Fruit fly (Drosophila melanogaster) whole organism, embryonic: ENCODE data around the gene PAN3.

Experiments used
- Bgb ChIP-seq: fragments of 200-800 bp; sonication (Bioruptor generic); IDR thresholded peaks from 2 replicates; pipeline ENCODE4 v1.3.6; 2022; ENCODE audit warnings: missing biosample characterization, missing genetic modification characterization; ENCODE audit not compliant: partially characterized antibody
- CG11247 ChIP-seq: fragments of 200-800 bp; sonication (Bioruptor generic); IDR thresholded peaks from 2 replicates; pipeline ENCODE4 v1.3.6; 2022; ENCODE audit warnings: missing biosample characterization, missing genetic modification characterization
- CG1529 ChIP-seq: fragments of 200-800 bp; sonication (Bioruptor generic); optimal IDR thresholded peaks from 3 replicates; lab custom pipeline; 2018; ENCODE audit warnings: missing biosample characterization, missing genetic modification characterization
- CG15514 ChIP-seq: fragments of 200-800 bp; sonication (Bioruptor generic); optimal IDR thresholded peaks from 3 replicates; lab custom pipeline; 2017; ENCODE audit warnings: missing biosample characterization, missing genetic modification characterization, mild to moderate bottlenecking, moderate library complexity, missing genetic modification reagents
- CG15601 ChIP-seq: fragments of 200-800 bp; sonication (Bioruptor generic); optimal IDR thresholded peaks from 3 replicates; lab custom pipeline; 2019; ENCODE audit warnings: missing biosample characterization, mild to moderate bottlenecking, missing genetic modification characterization, moderate library complexity
- CG1832 ChIP-seq: fragments of 200-800 bp; sonication (Bioruptor generic); optimal IDR thresholded peaks from 2 replicates; lab custom pipeline; 2017; ENCODE audit warnings: missing biosample characterization, mild to moderate bottlenecking, missing genetic modification characterization, inconsistent platforms
- CG2889 ChIP-seq: fragments of 200-800 bp; sonication (Bioruptor generic); IDR thresholded peaks from 3 replicates; pipeline ENCODE4 v1.3.6; 2022; ENCODE audit warnings: missing biosample characterization, missing genetic modification characterization
- CG31224 ChIP-seq: fragments of 200-800 bp; sonication (Bioruptor generic); IDR thresholded peaks from 2 replicates; pipeline ENCODE4 v1.3.6; 2022; ENCODE audit warnings: missing biosample characterization, missing genetic modification characterization
- CG4404 ChIP-seq: fragments of 200-800 bp; sonication (Bioruptor generic); IDR thresholded peaks from 2 replicates; pipeline ENCODE4 v1.3.6; 2022; ENCODE audit warnings: missing biosample characterization, missing genetic modification characterization
- CG4820 ChIP-seq: fragments of 200-800 bp; sonication (Bioruptor generic); optimal IDR thresholded peaks from 3 replicates; lab custom pipeline; 2016; ENCODE audit warnings: missing biosample characterization, missing genetic modification characterization
- CG4854 ChIP-seq: fragments of 200-800 bp; sonication (Bioruptor generic); optimal IDR thresholded peaks from 2 replicates; lab custom pipeline; 2016; ENCODE audit warnings: missing biosample characterization, missing genetic modification characterization, inconsistent platforms
- CG6254 ChIP-seq: fragments of 200-800 bp; sonication (Bioruptor generic); optimal IDR thresholded peaks from 3 replicates; lab custom pipeline; 2017; ENCODE audit warnings: mild to moderate bottlenecking, missing biosample characterization, missing genetic modification reagents, missing genetic modification characterization
- CG6683 ChIP-seq: fragments of 200-800 bp; sonication (Bioruptor generic); optimal IDR thresholded peaks from 2 replicates; lab custom pipeline; 2017; ENCODE audit warnings: missing biosample characterization, mild to moderate bottlenecking, missing genetic modification characterization, missing genetic modification reagents
- CG6765 ChIP-seq: fragments of 200-800 bp; sonication (Bioruptor generic); optimal IDR thresholded peaks from 3 replicates; lab custom pipeline; 2017; ENCODE audit warnings: missing biosample characterization, mild to moderate bottlenecking, missing genetic modification characterization
- CG9727 ChIP-seq: fragments of 200-800 bp; sonication (Bioruptor generic); optimal IDR thresholded peaks from 3 replicates; lab custom pipeline; 2017; ENCODE audit warnings: missing biosample characterization, mild to moderate bottlenecking, missing genetic modification characterization
- Deaf1 ChIP-seq: fragments of 200-800 bp; optimal IDR thresholded peaks from 3 replicates; lab custom pipeline; 2019; ENCODE audit warnings: missing biosample characterization, mild to moderate bottlenecking, missing genetic modification characterization, moderate library complexity
- Dp ChIP-seq: fragments of 200-800 bp; sonication (Bioruptor generic); optimal IDR thresholded peaks from 2 replicates; lab custom pipeline; 2018; ENCODE audit warnings: missing biosample characterization, mild to moderate bottlenecking, missing genetic modification characterization, moderate library complexity
- ERR ChIP-seq: fragments of 200-800 bp; sonication (Bioruptor generic); optimal IDR thresholded peaks from 2 replicates; lab custom pipeline; 2016; ENCODE audit warnings: missing biosample characterization, missing genetic modification characterization
- Ets65A ChIP-seq: fragments of 200-800 bp; sonication (Bioruptor generic); peaks from one replicate; lab custom pipeline; 2016; ENCODE audit warnings: missing biosample characterization, missing genetic modification characterization
- HHEX ChIP-seq: fragments of 200-800 bp; sonication (Bioruptor generic); optimal IDR thresholded peaks from 3 replicates; lab custom pipeline; 2017; ENCODE audit warnings: missing biosample characterization, mild to moderate bottlenecking, missing genetic modification characterization, missing genetic modification reagents
- Hey ChIP-seq: fragments of 200-800 bp; sonication (Bioruptor generic); optimal IDR thresholded peaks from 3 replicates; lab custom pipeline; 2018; ENCODE audit warnings: missing biosample characterization, mild to moderate bottlenecking, missing genetic modification characterization
- HmgZ ChIP-seq: fragments of 200-800 bp; sonication (Bioruptor generic); optimal IDR thresholded peaks from 2 replicates; lab custom pipeline; 2018; ENCODE audit warnings: missing biosample characterization, mild to moderate bottlenecking, missing genetic modification characterization
- MTF-1 ChIP-seq: fragments of 200-800 bp; sonication (Bioruptor generic); optimal IDR thresholded peaks from 2 replicates; lab custom pipeline; 2018; ENCODE audit warnings: missing biosample characterization, mild to moderate bottlenecking, missing genetic modification characterization, borderline replicate concordance
- Max ChIP-seq: fragments of 200-800 bp; sonication (Bioruptor generic); optimal IDR thresholded peaks from 2 replicates; lab custom pipeline; 2016; ENCODE audit warnings: missing biosample characterization, mild to moderate bottlenecking, missing genetic modification characterization
- Mes4 ChIP-seq: fragments of 200-800 bp; sonication (Bioruptor generic); optimal IDR thresholded peaks from 2 replicates; lab custom pipeline; 2016; ENCODE audit warnings: missing biosample characterization, missing genetic modification characterization
- Myb ChIP-seq: fragments of 200-800 bp; sonication (Bioruptor generic); optimal IDR thresholded peaks from 2 replicates; lab custom pipeline; 2016; ENCODE audit warnings: missing biosample characterization, missing genetic modification characterization
- Nf-YB ChIP-seq: fragments of 200-800 bp; sonication (Bioruptor generic); optimal IDR thresholded peaks from 3 replicates; lab custom pipeline; 2019; ENCODE audit warnings: missing biosample characterization, mild to moderate bottlenecking, missing genetic modification characterization, moderate library complexity
- Rfx ChIP-seq: fragments of 200-800 bp; sonication (Bioruptor generic); IDR thresholded peaks from 2 replicates; pipeline ENCODE4 v1.3.6; 2022; ENCODE audit warnings: missing biosample characterization, missing genetic modification characterization
- Sox100B ChIP-seq: fragments of 200-800 bp; sonication (Bioruptor generic); optimal IDR thresholded peaks from 3 replicates; lab custom pipeline; 2018; ENCODE audit warnings: missing biosample characterization, mild to moderate bottlenecking, missing genetic modification characterization
- amos ChIP-seq: fragments of 200-800 bp; sonication (Bioruptor generic); IDR thresholded peaks from 2 replicates; pipeline ENCODE4 v1.3.6; 2022; ENCODE audit warnings: missing biosample characterization, missing genetic modification characterization; ENCODE audit not compliant: partially characterized antibody
- aop ChIP-seq: fragments of 200-800 bp; sonication (Bioruptor generic); IDR thresholded peaks from 2 replicates; pipeline ENCODE4 v1.3.6; 2022; ENCODE audit warnings: missing biosample characterization, missing genetic modification characterization
- cas ChIP-seq: fragments of 200-800 bp; sonication (Bioruptor generic); IDR thresholded peaks from 2 replicates; pipeline ENCODE4 v1.3.6; 2022; ENCODE audit warnings: missing biosample characterization, missing genetic modification characterization
- chif ChIP-seq, 2 experiments: fragments of 200-800 bp; sonication (Bioruptor generic); optimal IDR thresholded peaks; 3 replicates each; lab custom pipeline; 2016; ENCODE audit warnings: missing biosample characterization in 2 of 2, missing genetic modification characterization in 2 of 2
- chinmo ChIP-seq: fragments of 200-800 bp; sonication (Bioruptor generic); IDR thresholded peaks from 4 replicates; pipeline ENCODE4 v1.3.6; 2022; ENCODE audit warnings: missing biosample characterization, missing genetic modification characterization; ENCODE audit not compliant: partially characterized antibody
- dmrt99B ChIP-seq: fragments of 200-800 bp; sonication (Bioruptor generic); optimal IDR thresholded peaks from 2 replicates; lab custom pipeline; 2018; ENCODE audit warnings: missing biosample characterization, mild to moderate bottlenecking, missing genetic modification characterization, moderate library complexity
- exex ChIP-seq: fragments of 200-800 bp; sonication (Bioruptor generic); optimal IDR thresholded peaks from 4 replicates; lab custom pipeline; 2018; ENCODE audit warnings: missing biosample characterization, mild to moderate bottlenecking, missing genetic modification characterization, moderate library complexity
- gro ChIP-seq: fragments of 200-800 bp; sonication (Bioruptor generic); optimal IDR thresholded peaks from 2 replicates; lab custom pipeline; 2016; ENCODE audit warnings: missing biosample characterization, missing genetic modification characterization
- hkb ChIP-seq, 2 experiments: fragments of 200-800 bp in 1 of 2; fragments of >200 bp in 1 of 2; sonication (Bioruptor generic) in 1 of 2; IDR thresholded peaks in 1 of 2; optimal IDR thresholded peaks in 1 of 2; 2 replicates each; pipeline versions ENCODE4 v1.3.6 to Lab custom; 2017 to 2022; ENCODE audit warnings: missing biosample characterization in 1 of 2, missing genetic modification characterization in 1 of 2
- mirr ChIP-seq: fragments of 200-800 bp; sonication (Bioruptor generic); optimal IDR thresholded peaks from 3 replicates; lab custom pipeline; 2018; ENCODE audit warnings: missing biosample characterization, mild to moderate bottlenecking, missing genetic modification characterization
- org-1 ChIP-seq: fragments of 200-800 bp; sonication (Bioruptor generic); optimal IDR thresholded peaks from 2 replicates; lab custom pipeline; 2017; ENCODE audit warnings: missing biosample characterization, missing genetic modification characterization
- prd ChIP-seq, 3 experiments: fragments of >200 bp in 2 of 3; fragments of 200-800 bp in 1 of 3; sonication (Bioruptor generic) in 1 of 3; optimal IDR thresholded peaks in 2 of 3; IDR thresholded peaks in 1 of 3; 2 replicates in 2 of 3; 3 replicates in 1 of 3; pipeline versions ENCODE4 v1.3.6 to Lab custom; 2017 to 2022; ENCODE audit warnings: missing biosample characterization in 1 of 3, missing genetic modification characterization in 1 of 3
- rib ChIP-seq: fragments of 200-800 bp; sonication (Bioruptor generic); IDR thresholded peaks from 2 replicates; pipeline ENCODE4 v1.3.6; 2022; ENCODE audit warnings: missing biosample characterization, missing genetic modification characterization
- scrt ChIP-seq: fragments of 200-800 bp; sonication (Bioruptor generic); optimal IDR thresholded peaks from 2 replicates; lab custom pipeline; 2018; ENCODE audit warnings: missing biosample characterization, mild to moderate bottlenecking, missing genetic modification characterization, moderate library complexity
- sisA ChIP-seq: fragments of 200-800 bp; sonication (Bioruptor generic); IDR thresholded peaks from 2 replicates; pipeline ENCODE4 v1.3.6; 2022; ENCODE audit warnings: missing biosample characterization, missing genetic modification characterization
- slp2 ChIP-seq: fragments of 200-800 bp; sonication (Bioruptor generic); optimal IDR thresholded peaks from 2 replicates; lab custom pipeline; 2016; ENCODE audit warnings: missing biosample characterization, missing genetic modification characterization
- ssp ChIP-seq: fragments of 200-800 bp; sonication (Bioruptor generic); IDR thresholded peaks from 2 replicates; pipeline ENCODE4 v1.3.6; 2022; ENCODE audit warnings: missing biosample characterization, missing genetic modification characterization
- wor ChIP-seq: fragments of 200-800 bp; sonication (Bioruptor generic); IDR thresholded peaks from 2 replicates; pipeline ENCODE4 v1.3.6; 2022; ENCODE audit warnings: missing biosample characterization, missing genetic modification characterization
- z ChIP-seq: fragments of 200-800 bp; sonication (Bioruptor generic); IDR thresholded peaks from 3 replicates; pipeline ENCODE4 v1.3.6; 2022; ENCODE audit warnings: missing biosample characterization, missing genetic modification characterization

The PAN3 gene

DNA sequence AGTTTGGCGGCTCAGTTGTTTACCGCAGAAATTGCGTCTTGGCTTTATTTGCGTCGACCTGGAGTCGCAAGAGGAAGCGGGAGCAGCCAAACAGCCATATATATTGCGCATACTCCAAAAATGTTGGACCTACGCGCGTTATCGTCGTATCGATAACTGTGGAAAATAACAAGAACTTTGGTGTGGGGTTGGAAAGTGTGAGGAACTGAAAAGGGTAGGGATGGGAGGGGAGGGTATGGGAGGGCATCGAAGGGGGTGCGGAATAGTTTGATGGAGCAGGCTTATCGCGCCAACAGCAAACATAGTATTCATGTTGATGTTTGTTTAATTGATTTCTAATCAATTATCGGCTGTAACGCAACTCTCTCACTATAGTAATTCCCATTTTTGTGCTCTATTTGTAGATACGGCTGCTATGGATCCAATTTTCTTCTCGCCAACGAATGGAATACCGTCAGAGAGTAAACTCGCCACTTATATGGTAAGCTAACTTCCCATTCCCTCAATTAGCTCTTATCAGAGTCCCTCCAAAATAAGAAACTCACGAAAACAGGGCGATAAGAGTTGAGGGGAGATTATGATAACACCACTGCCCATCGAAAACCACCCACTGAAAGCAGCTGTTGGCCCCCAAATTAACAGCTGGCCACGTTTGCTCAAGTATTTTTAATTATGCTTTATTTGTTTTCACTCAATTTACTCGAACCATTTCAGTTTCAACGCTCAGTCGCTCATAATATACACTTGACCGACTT is 12.6 kb downstream of the PAN3 start (continued):
- TF ChIP-seq CG15601 (tag; lab: Kevin White, UChicago) (peak; percentile 81), MTF-1 (peak; percentile 79), prd (optimal IDR thresholded peaks at IDR 0.05; lab: Kevin White, UChicago) (no peak), prd (GFP tag; IDR thresholded peaks at IDR 0.05; lab: Robert Waterston, UW) (no peak), aop (GFP tag; lab: Robert Waterston, UW) (peak; percentile 44; the same call in 1 of the 2 replicates), CG15514 (GFP tag; lab: Kevin White, UChicago) (peak; percentile 67), HmgZ (peak; percentile 78), Deaf1 (tag; lab: Kevin White, UChicago) (no peak), Rfx (peak; percentile 41; the same call in 1 of the 2 replicates), scrt (GFP tag; lab: Kevin White, UChicago) (peak; percentile 28), mirr (peak; percentile 87), rib (GFP tag; lab: Robert Waterston, UW) (peak; percentile 63), Mes4 (GFP tag; lab: Kevin White, UChicago) (peak; percentile 50), CG1529 (GFP tag; lab: Kevin White, UChicago) (peak; percentile 54), CG6683 (GFP tag; lab: Kevin White, UChicago) (peak; percentile 43), chif (GFP tag; optimal IDR thresholded peaks at IDR 0.05; lab: Kevin White, UChicago) (peak; percentile 13 to 28), CG2889 (GFP tag; lab: Robert Waterston, UW) (no peak), Bgb (no peak; the same call in 1 of the 2 replicates), slp2 (GFP tag; lab: Kevin White, UChicago) (no peak), Hey (tag; lab: Kevin White, UChicago) (peak; percentile 69), Sox100B (GFP tag; lab: Kevin White, UChicago) (peak; percentile 45), ERR (GFP tag; lab: Kevin White, UChicago) (peak; percentile 31), hkb (optimal IDR thresholded peaks at IDR 0.05; lab: Kevin White, UChicago) (no peak), hkb (GFP tag; IDR thresholded peaks at IDR 0.05; lab: Robert Waterston, UW) (peak; percentile 32; the same call in 1 of the 2 replicates), HHEX (peak; percentile 63), wor (GFP tag; lab: Robert Waterston, UW) (no peak), CG9727 (GFP tag; lab: Kevin White, UChicago) (peak; percentile 77), CG4820 (GFP tag; lab: Kevin White, UChicago) (peak; percentile 59), CG1832 (no peak), amos (GFP tag; lab: Robert Waterston, UW) (no peak; the same call in 1 of the 2 replicates), Nf-YB (GFP tag; lab: Kevin White, UChicago) (no peak), org-1 (GFP tag; lab: Kevin White, UChicago) (peak; percentile 54), cas (GFP tag; lab: Robert Waterston, UW) (no peak), Myb (GFP tag; lab: Kevin White, UChicago) (peak; percentile 17), CG4404 (GFP tag; lab: Robert Waterston, UW) (no peak), CG11247 (GFP tag; lab: Robert Waterston, UW) (no peak), dmrt99B (no peak), CG6254 (peak; percentile 77), chinmo (GFP tag; lab: Robert Waterston, UW) (0 out of 4 replicates have a peak, but pooled peaks have one; percentile 52), z (GFP tag; lab: Robert Waterston, UW) (peak; percentile 80), CG6765 (GFP tag; lab: Kevin White, UChicago) (peak; percentile 30), ssp (GFP tag; lab: Robert Waterston, UW) (no peak), sisA (GFP tag; lab: Robert Waterston, UW) (no peak), exex (peak; percentile 100), Ets65A (GFP tag; lab: Kevin White, UChicago) (peak; percentile 1), CG31224 (GFP tag; lab: Robert Waterston, UW) (no peak), gro (no peak), Dp (GFP tag; lab: Kevin White, UChicago) (no peak), Max (no peak), CG4854 (GFP tag; lab: Kevin White, UChicago) (no peak)
